Fruit fly (Drosophila melanogaster): ENCODE data around the gene CG13022.
A peak's percentile ranks its signal among the peaks of the same experiment; 100 is the strongest.

- TF ChIP-seq CG10348 (GFP tag; IDR thresholded peaks at IDR 0.05) (no peak), Pif1B (GFP tag; optimal IDR thresholded peaks at IDR 0.05) (no peak), fd96Ca (GFP tag; IDR thresholded peaks at IDR 0.05) (no peak), rn (GFP tag; IDR thresholded peaks at IDR 0.05) (no peak), EcR (GFP tag; optimal IDR thresholded peaks at IDR 0.05) (peak; percentile 27), CG17806 (tag; optimal IDR thresholded peaks at IDR 0.05) (no peak), gl (tag; optimal IDR thresholded peaks at IDR 0.05) (no peak), CG15710 (tag; optimal IDR thresholded peaks at IDR 0.05) (no peak)
Measured at dm6 chr3L:16981114-16981648, 42.4 kb upstream of the CG13022 start.
